Fruit fly (Drosophila melanogaster): ENCODE measurements around the gene CG14631.

The CG14631 gene

DNA sequence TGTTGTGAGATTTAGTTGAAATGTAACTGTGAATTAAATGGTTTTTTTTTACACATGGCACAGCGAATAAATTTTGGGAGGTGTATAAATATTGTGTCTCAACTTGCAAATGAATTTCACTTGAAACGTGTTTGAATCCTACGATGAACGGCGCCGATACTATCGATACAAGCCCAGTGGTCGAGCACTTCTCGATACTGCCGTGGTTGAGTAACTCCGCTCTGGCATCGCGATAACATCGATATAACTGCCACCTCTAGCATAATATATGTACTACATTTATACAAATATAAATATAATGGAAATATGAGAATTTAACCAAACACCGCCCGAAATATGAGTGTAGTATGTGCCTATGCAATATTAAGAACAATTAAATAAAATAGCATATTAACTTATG, 21.2 kb downstream of the CG14631 start:
- TF ChIP-seq Sox14 (GFP tag; optimal IDR thresholded peaks at IDR 0.05) (peak; percentile 6), fkh (GFP tag; optimal IDR thresholded peaks at IDR 0.05) (no peak), Hr39 (GFP tag; optimal IDR thresholded peaks at IDR 0.05) (no peak), salr (GFP tag; optimal IDR thresholded peaks at IDR 0.05) (no peak), eg (GFP tag; IDR thresholded peaks at IDR 0.05) (no peak), spab (GFP tag; optimal IDR thresholded peaks at IDR 0.05) (no peak), fd59A (GFP tag; optimal IDR thresholded peaks at IDR 0.05) (no peak), CG3032 (tag; optimal IDR thresholded peaks at IDR 0.05) (peak; percentile 5), Eip93F (GFP tag; optimal IDR thresholded peaks at IDR 0.05) (no peak), CG11902 (GFP tag; optimal IDR thresholded peaks at IDR 0.05) (no peak), Sox15 (GFP tag; optimal IDR thresholded peaks at IDR 0.05) (no peak), dsx (GFP tag; optimal IDR thresholded peaks at IDR 0.05; ENCODE audit: poor library complexity, severe bottlenecking) (no peak), Ets21C (GFP tag; optimal IDR thresholded peaks at IDR 0.05) (no peak), Eip75B (GFP tag; optimal IDR thresholded peaks at IDR 0.05) (no peak), CG9139 (GFP tag; optimal IDR thresholded peaks at IDR 0.05) (no peak), Gug (GFP tag; IDR thresholded peaks at IDR 0.05) (no peak), CG7368 (GFP tag; optimal IDR thresholded peaks at IDR 0.05) (no peak), dac (GFP tag; optimal IDR thresholded peaks at IDR 0.05) (no peak), CG10669 (GFP tag; optimal IDR thresholded peaks at IDR 0.05) (no peak), Ets96B (tag; optimal IDR thresholded peaks at IDR 0.05) (no peak), vri (GFP tag; optimal IDR thresholded peaks at IDR 0.05) (no peak), CG6792 (GFP tag; optimal IDR thresholded peaks at IDR 0.05) (no peak), CG32006 (GFP tag; optimal IDR thresholded peaks at IDR 0.05) (no peak), Blimp-1 (GFP tag; optimal IDR thresholded peaks at IDR 0.05) (no peak), CG16779 (tag; optimal IDR thresholded peaks at IDR 0.05) (no peak), topi (GFP tag; optimal IDR thresholded peaks at IDR 0.05) (peak; percentile 23), ss (GFP tag; optimal IDR thresholded peaks at IDR 0.05) (no peak), CG4318 (GFP tag; optimal IDR thresholded peaks at IDR 0.05) (no peak), Sox102F (GFP tag; optimal IDR thresholded peaks at IDR 0.05) (no peak), CG1621 (tag; optimal IDR thresholded peaks at IDR 0.05) (peak; percentile 56), acj6 (GFP tag; optimal IDR thresholded peaks at IDR 0.05) (no peak), Eip78C (GFP tag) (peak; percentile 25), CG15336 (GFP tag; IDR thresholded peaks at IDR 0.05) (no peak), CG8319 (GFP tag; optimal IDR thresholded peaks at IDR 0.05) (no peak), CG11294 (GFP tag; IDR thresholded peaks at IDR 0.05) (no peak), CG8632 (GFP tag; optimal IDR thresholded peaks at IDR 0.05) (no peak), lz (GFP tag; optimal IDR thresholded peaks at IDR 0.05) (peak; percentile 4), CG8119 (GFP tag; IDR thresholded peaks at IDR 0.05) (no peak), Lpt (GFP tag; optimal IDR thresholded peaks at IDR 0.05) (no peak), Hr38 (GFP tag; optimal IDR thresholded peaks at IDR 0.05) (no peak), esn (GFP tag; optimal IDR thresholded peaks at IDR 0.05) (peak; percentile 25), CG6163 (GFP tag; IDR thresholded peaks at IDR 0.05) (no peak), CG6854 (GFP tag; optimal IDR thresholded peaks at IDR 0.05) (no peak), CG6808 (GFP tag; optimal IDR thresholded peaks at IDR 0.05) (no peak), svp (GFP tag) (peak; percentile 66), pdm3 (GFP tag; optimal IDR thresholded peaks at IDR 0.05) (no peak), CG34406 (GFP tag; optimal IDR thresholded peaks at IDR 0.05) (no peak), cyc (GFP tag; optimal IDR thresholded peaks at IDR 0.05) (peak; percentile 18), net (GFP tag; optimal IDR thresholded peaks at IDR 0.05) (no peak), CG10631 (GFP tag; optimal IDR thresholded peaks at IDR 0.05) (no peak), Smox (GFP tag; optimal IDR thresholded peaks at IDR 0.05) (no peak), CG11762 (GFP tag; optimal IDR thresholded peaks at IDR 0.05; ENCODE audit: insufficient read depth) (no peak), achi (GFP tag; optimal IDR thresholded peaks at IDR 0.05) (no peak)

Measured in whole organism, prepupa.